Worm (Caenorhabditis elegans): ENCODE results near the gene Y48C3A.20.

ce11 chrII:13405840-13406239 lies 36.4 kb downstream of the Y48C3A.20 start, which contains the start of gene efl-2:
- TF ChIP-seq scrt-1 (GFP tag; IDR thresholded peaks at IDR 0.05) = no peak
- TF ChIP-seq hmg-4 (GFP tag; optimal IDR thresholded peaks at IDR 0.05) = no peak
- no peak for TF ChIP-seq ama-1 (optimal IDR thresholded peaks at IDR 0.05)
- TF ChIP-seq hmbx-1 (tag; optimal IDR thresholded peaks at IDR 0.05) = no peak
